Worm (Caenorhabditis elegans) whole organism, L3 larva: Measurements from ENCODE around the gene ooc-5.

Source experiments
- R02D3.7 ChIP-seq: fragments of 150-350 bp; optimal IDR thresholded peaks from 2 replicates; lab custom pipeline; 2014; ENCODE audit warnings: missing biosample characterization, missing genetic modification characterization
- ZK546.5 ChIP-seq: sonication (generic microtip); optimal IDR thresholded peaks from 2 replicates; lab custom pipeline; 2017; ENCODE audit warnings: missing biosample characterization, missing genetic modification characterization
- aly-2 ChIP-seq: fragments of 150-350 bp; optimal IDR thresholded peaks from 2 replicates; lab custom pipeline; 2014; ENCODE audit warnings: missing biosample characterization, missing genetic modification characterization
- ceh-16 ChIP-seq: sonication (generic microtip); optimal IDR thresholded peaks from 2 replicates; lab custom pipeline; 2017; ENCODE audit warnings: missing biosample characterization, missing genetic modification characterization
- ceh-28 ChIP-seq: fragments of 150-350 bp; optimal IDR thresholded peaks from 2 replicates; lab custom pipeline; 2014; ENCODE audit warnings: missing biosample characterization, missing genetic modification reagents, missing genetic modification characterization
- ceh-82 ChIP-seq: fragments of 150-350 bp; optimal IDR thresholded peaks from 2 replicates; lab custom pipeline; 2014; ENCODE audit warnings: missing biosample characterization, missing genetic modification characterization
- ceh-9 ChIP-seq: sonication (generic microtip); optimal IDR thresholded peaks from 2 replicates; lab custom pipeline; 2018; ENCODE audit warnings: missing biosample characterization, missing genetic modification characterization
- egl-27 ChIP-seq: sonication (generic microtip); optimal IDR thresholded peaks from 4 replicates; lab custom pipeline; 2017; ENCODE audit warnings: missing biosample characterization, missing genetic modification reagents, missing genetic modification characterization
- egl-5 ChIP-seq: fragments of 150-350 bp; optimal IDR thresholded peaks from 2 replicates; lab custom pipeline; 2017; ENCODE audit warnings: missing biosample characterization, missing genetic modification reagents, missing genetic modification characterization, inconsistent platforms
- elt-1 ChIP-seq: fragments of 150-350 bp; optimal IDR thresholded peaks from 2 replicates; lab custom pipeline; 2014; ENCODE audit warnings: missing biosample characterization, missing genetic modification characterization
- elt-2 ChIP-seq: sonication (generic microtip); optimal IDR thresholded peaks from 2 replicates; lab custom pipeline; 2016; ENCODE audit warnings: missing genetic modification reagents, mild to moderate bottlenecking, missing genetic modification characterization, missing compliant biosample characterization
- elt-3 ChIP-seq, 3 experiments: fragments of 150-350 bp in 1 of 3; sonication (generic microtip) in 2 of 3; optimal IDR thresholded peaks; 2 replicates in 2 of 3; 4 replicates in 1 of 3; lab custom pipeline; 2014 to 2017; ENCODE audit warnings: missing biosample characterization in 3 of 3, missing genetic modification characterization in 3 of 3
- eor-1 ChIP-seq, 2 experiments: fragments of 150-350 bp; optimal IDR thresholded peaks; 2 replicates each; lab custom pipeline; 2014 to 2018; ENCODE audit warnings: missing biosample characterization in 2 of 2, missing genetic modification characterization in 2 of 2
- fkh-10 ChIP-seq: sonication (generic microtip); optimal IDR thresholded peaks from 2 replicates; lab custom pipeline; 2017; ENCODE audit warnings: missing biosample characterization, missing genetic modification reagents, missing genetic modification characterization
- fkh-2 ChIP-seq: fragments of 150-350 bp; optimal IDR thresholded peaks from 2 replicates; lab custom pipeline; 2014; ENCODE audit warnings: missing biosample characterization, missing genetic modification reagents, missing genetic modification characterization
- hmg-11 ChIP-seq: sonication (generic microtip); optimal IDR thresholded peaks from 2 replicates; lab custom pipeline; 2016; ENCODE audit warnings: missing genetic modification characterization, missing compliant biosample characterization
- jun-1 ChIP-seq: fragments of 150-350 bp; optimal IDR thresholded peaks from 2 replicates; lab custom pipeline; 2014; ENCODE audit warnings: missing biosample characterization, missing genetic modification reagents, missing genetic modification characterization
- lin-15B ChIP-seq: fragments of 150-350 bp; optimal IDR thresholded peaks from 2 replicates; lab custom pipeline; 2014; ENCODE audit warnings: missing biosample characterization, missing genetic modification characterization
- lin-39 ChIP-seq: fragments of 150-350 bp; optimal IDR thresholded peaks from 2 replicates; lab custom pipeline; 2018; ENCODE audit warnings: missing biosample characterization, missing genetic modification reagents, missing genetic modification characterization
- lsy-12 ChIP-seq: sonication (generic microtip); optimal IDR thresholded peaks from 2 replicates; lab custom pipeline; 2016; ENCODE audit warnings: mild to moderate bottlenecking, missing genetic modification characterization, missing compliant biosample characterization
- mdl-1 ChIP-seq: fragments of 150-350 bp; optimal IDR thresholded peaks from 2 replicates; lab custom pipeline; 2014; ENCODE audit warnings: missing biosample characterization, missing genetic modification characterization
- mml-1 ChIP-seq: fragments of 150-350 bp; sonication (generic microtip); optimal IDR thresholded peaks from 3 replicates; lab custom pipeline; 2014; ENCODE audit warnings: missing biosample characterization, missing genetic modification characterization
- nfya-1 ChIP-seq: sonication (generic microtip); optimal IDR thresholded peaks from 2 replicates; lab custom pipeline; 2017; ENCODE audit warnings: missing genetic modification characterization, mild to moderate bottlenecking, missing compliant biosample characterization, antibody characterized with exemption, moderate library complexity; ENCODE audit not compliant: insufficient read depth
- nhr-11 ChIP-seq: fragments of 150-350 bp; optimal IDR thresholded peaks from 2 replicates; lab custom pipeline; 2014; ENCODE audit warnings: missing biosample characterization, missing genetic modification characterization
- nhr-12 ChIP-seq: fragments of 150-350 bp; optimal IDR thresholded peaks from 2 replicates; lab custom pipeline; 2014; ENCODE audit warnings: missing biosample characterization, missing genetic modification characterization
- nhr-23 ChIP-seq: fragments of 150-350 bp; optimal IDR thresholded peaks from 2 replicates; lab custom pipeline; 2014; ENCODE audit warnings: missing biosample characterization, missing genetic modification reagents, missing genetic modification characterization
- nhr-237 ChIP-seq: fragments of 150-350 bp; optimal IDR thresholded peaks from 2 replicates; lab custom pipeline; 2014; ENCODE audit warnings: missing biosample characterization, missing genetic modification characterization
- nhr-43 ChIP-seq: sonication (generic microtip); optimal IDR thresholded peaks from 2 replicates; lab custom pipeline; 2016; ENCODE audit warnings: mild to moderate bottlenecking, missing genetic modification characterization, missing compliant biosample characterization; ENCODE audit not compliant: poor library complexity, severe bottlenecking
- nhr-76 ChIP-seq: fragments of 150-350 bp; sonication (generic microtip); optimal IDR thresholded peaks from 5 replicates; lab custom pipeline; 2014; ENCODE audit warnings: missing biosample characterization, missing genetic modification characterization
- nhr-77 ChIP-seq: fragments of 150-350 bp; optimal IDR thresholded peaks from 2 replicates; lab custom pipeline; 2014; ENCODE audit warnings: missing biosample characterization, missing genetic modification characterization
- pha-4 ChIP-seq: fragments of 150-350 bp; optimal IDR thresholded peaks from 2 replicates; lab custom pipeline; 2014; ENCODE audit warnings: missing biosample characterization, missing genetic modification reagents, missing genetic modification characterization
- pqm-1 ChIP-seq: fragments of 150-350 bp; optimal IDR thresholded peaks from 2 replicates; lab custom pipeline; 2017; ENCODE audit warnings: missing biosample characterization, missing genetic modification characterization, inconsistent platforms
- skn-1 ChIP-seq: fragments of 150-350 bp; optimal IDR thresholded peaks from 2 replicates; lab custom pipeline; 2014; ENCODE audit warnings: missing biosample characterization, missing genetic modification characterization
- snpc-4 ChIP-seq: fragments of 150-350 bp; optimal IDR thresholded peaks from 2 replicates; lab custom pipeline; 2014; ENCODE audit warnings: missing biosample characterization, missing genetic modification characterization
- tbx-2 ChIP-seq: sonication (generic microtip); optimal IDR thresholded peaks from 2 replicates; lab custom pipeline; 2016; ENCODE audit warnings: mild to moderate bottlenecking, missing genetic modification characterization, missing compliant biosample characterization
- unc-39 ChIP-seq: sonication (generic microtip); optimal IDR thresholded peaks from 4 replicates; lab custom pipeline; 2017; ENCODE audit warnings: missing biosample characterization, missing genetic modification characterization
- zag-1 ChIP-seq: fragments of 150-350 bp; optimal IDR thresholded peaks from 2 replicates; lab custom pipeline; 2014; ENCODE audit warnings: missing biosample characterization, missing genetic modification characterization
- ztf-11 ChIP-seq: fragments of 150-350 bp; optimal IDR thresholded peaks from 2 replicates; lab custom pipeline; 2014; ENCODE audit warnings: missing biosample characterization, missing genetic modification characterization
- ztf-4 ChIP-seq: fragments of 150-350 bp; optimal IDR thresholded peaks from 2 replicates; lab custom pipeline; 2014; ENCODE audit warnings: missing biosample characterization, missing genetic modification characterization

Gene ooc-5

DNA sequence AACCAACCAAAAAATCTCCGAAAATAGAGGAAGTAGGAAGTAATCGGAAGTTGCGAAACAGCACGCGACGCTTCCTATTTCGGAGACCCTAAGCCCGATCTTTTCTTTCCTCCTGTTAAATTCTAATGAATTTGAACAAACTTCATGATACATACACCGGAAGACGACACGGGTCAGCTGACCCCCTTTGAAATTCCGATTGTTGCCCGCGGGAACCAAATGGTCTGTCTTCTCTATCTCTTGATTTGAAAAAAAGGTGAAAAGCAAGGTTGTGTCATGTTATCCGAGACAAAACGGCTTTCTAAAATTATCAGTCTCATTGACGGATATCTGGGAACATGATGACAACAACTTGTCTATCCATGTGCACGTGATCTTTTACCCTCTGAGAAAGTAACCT, 33.9 kb upstream of the ooc-5 start:
- TF ChIP-seq lin-39 (tag; lab: Kevin White, UChicago), result peak; percentile 61
- TF ChIP-seq ceh-9 (tag; lab: Kevin White, UChicago), result no peak

DNA sequence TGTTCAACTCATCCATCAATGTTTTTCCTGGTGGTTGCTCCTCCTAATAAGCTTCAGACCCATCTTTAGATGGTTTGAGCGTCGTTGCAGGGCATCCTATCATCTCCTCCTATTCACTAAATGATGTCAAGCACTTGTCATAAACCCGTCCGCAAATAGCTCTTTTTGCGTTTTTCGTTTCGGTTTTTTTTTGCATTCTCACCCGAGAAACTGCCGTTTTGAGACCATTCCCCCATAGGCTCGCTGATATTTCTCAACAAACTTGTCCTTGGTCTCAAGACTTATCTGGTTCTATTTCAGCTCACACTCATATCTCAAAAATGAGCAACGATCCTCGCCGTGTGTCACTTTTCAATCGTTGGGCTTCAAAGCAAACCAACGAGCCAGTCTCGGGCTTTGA, 32.5 kb upstream of the ooc-5 start, which contains the start of gene cal-2:
Gene cal-2 (plus strand): TSS at position 301 of the 400 bp plus-strand sequence.
- TF ChIP-seq aly-2 (tag; lab: Kevin White, UChicago), result no peak
- no peak for TF ChIP-seq ZK546.5 (tag; lab: Kevin White, UChicago)
- no peak for TF ChIP-seq elt-1 (tag; lab: Kevin White, UChicago)
- no peak for TF ChIP-seq unc-39 (tag; lab: Kevin White, UChicago)
- no peak for TF ChIP-seq pha-4 (tag; lab: Kevin White, UChicago)
- no peak for TF ChIP-seq egl-27 (tag; lab: Kevin White, UChicago)
- no peak for TF ChIP-seq lin-15B (tag; lab: Kevin White, UChicago)
- TF ChIP-seq nhr-43 (tag; lab: Kevin White, UChicago), result no peak

DNA sequence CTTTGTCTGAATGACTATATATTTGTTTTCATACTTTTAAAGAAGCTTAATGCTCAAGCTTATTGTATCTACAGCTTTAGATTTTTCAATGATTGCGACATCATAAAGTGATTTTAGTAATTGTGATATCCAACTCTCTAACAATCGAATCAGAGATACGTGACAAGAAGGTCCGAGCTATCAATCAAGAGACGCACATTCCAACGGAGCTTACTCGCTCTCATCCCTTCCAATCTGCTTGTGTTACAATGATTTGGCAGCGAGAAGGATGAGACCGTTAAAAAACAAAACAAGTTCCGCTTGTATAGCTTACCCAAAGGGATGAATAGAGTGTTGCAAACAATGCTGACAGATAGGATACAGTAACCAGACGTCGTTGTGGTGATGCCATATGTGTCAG, 31.5 kb upstream of the ooc-5 start:
- TF ChIP-seq lin-15B (tag; lab: Kevin White, UChicago) (no peak), nfya-1 (tag; lab: Kevin White, UChicago) (no peak), nhr-12 (tag; lab: Kevin White, UChicago) (no peak), jun-1 (tag; lab: Kevin White, UChicago) (no peak), lin-39 (tag; lab: Kevin White, UChicago) (peak; percentile 74), R02D3.7 (no peak), pqm-1 (tag; lab: Kevin White, UChicago) (no peak), ztf-4 (tag; lab: Kevin White, UChicago) (no peak)
- TF ChIP-seq, all 47 proteins: peak for 1

DNA sequence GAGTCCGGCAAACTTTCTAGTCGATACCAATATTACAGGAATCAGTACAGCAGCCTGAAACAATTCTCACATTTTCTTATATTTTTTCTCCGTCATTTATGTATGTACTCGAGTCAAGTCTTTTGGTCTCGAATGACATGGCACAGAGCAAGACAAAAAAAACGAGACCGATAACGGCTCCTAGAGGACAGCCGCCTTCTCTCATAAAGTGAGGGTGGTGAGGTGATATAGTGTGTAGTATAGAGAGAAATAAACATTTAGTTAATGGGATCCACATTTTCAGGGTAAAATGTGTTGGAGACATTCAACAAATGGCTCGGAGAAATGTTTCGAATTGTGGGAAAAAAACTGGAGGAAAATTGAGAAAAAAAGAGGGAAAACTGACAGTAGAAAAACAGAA, 30.8 kb upstream of the ooc-5 start:
- no peak for TF ChIP-seq nhr-43 (tag; lab: Kevin White, UChicago)
- no peak for TF ChIP-seq elt-2 (tag; lab: Kevin White, UChicago)
- TF ChIP-seq egl-5, result peak; percentile 96
- no peak for TF ChIP-seq unc-39 (tag; lab: Kevin White, UChicago)
- TF ChIP-seq nhr-23 (tag; lab: Kevin White, UChicago), result no peak
- no peak for TF ChIP-seq ceh-16 (tag; lab: Kevin White, UChicago)
- no peak for TF ChIP-seq nhr-77 (tag; lab: Kevin White, UChicago)
- peak; percentile 42 for TF ChIP-seq lin-39 (tag; lab: Kevin White, UChicago)
- no peak for TF ChIP-seq nhr-11 (tag; lab: Kevin White, UChicago)
- peak; percentile 22 for TF ChIP-seq nfya-1 (tag; lab: Kevin White, UChicago)

DNA sequence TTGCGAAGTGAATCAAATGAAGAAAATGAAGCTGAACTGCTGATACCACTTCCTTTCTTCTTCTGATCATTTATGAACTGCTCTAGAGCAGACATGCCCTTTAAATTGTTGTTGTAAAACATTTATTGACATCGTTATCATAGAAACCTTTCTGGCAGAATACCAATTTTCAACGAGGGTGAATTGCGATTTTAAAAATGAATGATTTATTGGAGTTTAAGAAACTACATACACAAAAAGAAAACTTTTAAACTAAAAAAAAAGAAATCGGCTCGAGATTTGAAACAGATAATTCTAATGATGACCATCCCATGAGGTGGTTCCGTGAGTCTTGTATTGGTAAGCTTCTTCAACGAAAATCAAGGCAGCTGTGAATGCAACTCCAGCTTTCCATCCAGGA, 28.9 kb upstream of the ooc-5 start, which contains the start of gene sftd-3:
Gene sftd-3 (minus strand): TSS at position 101 of the 400 bp plus-strand sequence.
- no peak for TF ChIP-seq hmg-11 (tag; lab: Kevin White, UChicago)
- TF ChIP-seq nfya-1 (tag; lab: Kevin White, UChicago), result no peak

DNA sequence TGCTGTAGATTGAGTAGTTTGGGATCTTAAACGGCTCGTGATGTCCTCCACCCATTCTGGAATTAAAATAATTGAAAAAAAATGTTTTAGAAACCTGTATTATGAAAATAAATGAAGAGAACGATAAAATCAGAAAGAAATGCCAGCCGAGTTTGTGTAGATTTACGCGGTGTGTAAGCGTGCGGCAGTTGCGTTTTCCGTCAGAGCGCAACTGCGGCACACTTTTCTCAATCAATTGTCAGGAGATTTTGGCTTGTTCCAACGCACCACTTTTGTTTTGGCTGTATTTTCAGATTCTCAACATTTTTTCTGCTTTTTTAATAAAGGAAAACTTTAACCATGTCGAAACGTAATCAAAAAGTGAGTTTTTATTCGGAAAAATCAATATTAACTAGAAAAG, 28.1 kb upstream of the ooc-5 start, which contains the start of the genes ndub-3 and C18E9.2:
Gene ndub-3 (minus strand): TSS at position 56 of the 400 bp plus-strand sequence.
Gene C18E9.2 (plus strand): TSS at position 172 of the 400 bp plus-strand sequence.
- TF ChIP-seq elt-3 (tag; optimal IDR thresholded peaks at IDR 0.05; lab: Kevin White, UChicago), result no peak
- peak; percentile 75 for TF ChIP-seq lin-39 (tag; lab: Kevin White, UChicago)
- TF ChIP-seq lin-15B (tag; lab: Kevin White, UChicago), result peak; percentile 62
- no peak for TF ChIP-seq tbx-2 (tag; lab: Kevin White, UChicago)
- TF ChIP-seq nhr-77 (tag; lab: Kevin White, UChicago), result no peak
- TF ChIP-seq elt-2 (tag; lab: Kevin White, UChicago), result peak; percentile 5
- no peak for TF ChIP-seq unc-39 (tag; lab: Kevin White, UChicago)
- no peak for TF ChIP-seq eor-1 (tag; optimal IDR thresholded peaks at IDR 0.05; lab: Kevin White, UChicago)
- no peak for TF ChIP-seq nhr-11 (tag; lab: Kevin White, UChicago)
- TF ChIP-seq zag-1 (tag; lab: Kevin White, UChicago), result no peak
- TF ChIP-seq fkh-2 (tag; lab: Kevin White, UChicago), result no peak
- no peak for TF ChIP-seq lsy-12 (tag; lab: Kevin White, UChicago)
- no peak for TF ChIP-seq nhr-12 (tag; lab: Kevin White, UChicago)
- no peak for TF ChIP-seq ZK546.5 (tag; lab: Kevin White, UChicago)
- no peak for TF ChIP-seq skn-1
- TF ChIP-seq egl-5, result no peak
- no peak for TF ChIP-seq nhr-76
- peak; percentile 51 for TF ChIP-seq ceh-28
- TF ChIP-seq snpc-4 (tag; lab: Kevin White, UChicago), result no peak
- TF ChIP-seq hmg-11 (tag; lab: Kevin White, UChicago), result peak; percentile 37
- TF ChIP-seq pqm-1 (tag; lab: Kevin White, UChicago), result peak; percentile 25
- no peak for TF ChIP-seq ceh-82 (tag; lab: Kevin White, UChicago)
- TF ChIP-seq ceh-16 (tag; lab: Kevin White, UChicago), result no peak
- TF ChIP-seq ztf-11 (tag; lab: Kevin White, UChicago), result no peak
- no peak for TF ChIP-seq mml-1 (tag; lab: Kevin White, UChicago)
- peak; percentile 13 for TF ChIP-seq nhr-23 (tag; lab: Kevin White, UChicago)
- no peak for TF ChIP-seq jun-1 (tag; lab: Kevin White, UChicago)
- TF ChIP-seq egl-27 (tag; lab: Kevin White, UChicago), result no peak
- TF ChIP-seq nhr-237 (tag; lab: Kevin White, UChicago), result no peak
- TF ChIP-seq fkh-10, result no peak
- peak; percentile 85 for TF ChIP-seq R02D3.7
- no peak for TF ChIP-seq mdl-1 (tag; lab: Kevin White, UChicago)
